Worm (Caenorhabditis elegans) whole organism, midembryonic: Measurements from ENCODE around the gene B0303.16.

Source experiments
- T22C8.4 ChIP-seq: fragments of 200-800 bp; sonication (Bioruptor generic); IDR thresholded peaks from 2 replicates; pipeline ENCODE4 v1.3.6; 2022; ENCODE audit warnings: missing genetic modification characterization, missing compliant biosample characterization
- cog-1 ChIP-seq: sonication (generic microtip); optimal IDR thresholded peaks from 2 replicates; lab custom pipeline; 2016; ENCODE audit warnings: missing genetic modification characterization, missing compliant biosample characterization
- flt-1 ChIP-seq: fragments of 200-800 bp; sonication (Bioruptor generic); IDR thresholded peaks from 2 replicates; pipeline ENCODE4 v1.3.6; 2022; ENCODE audit warnings: missing genetic modification characterization, missing compliant biosample characterization
- med-1 ChIP-seq: sonication (generic microtip); optimal IDR thresholded peaks from 2 replicates; lab custom pipeline; 2017; ENCODE audit warnings: missing genetic modification characterization, mild to moderate bottlenecking, missing compliant biosample characterization, antibody characterized with exemption, missing genetic modification reagents; ENCODE audit not compliant: insufficient read depth
- ref-1 ChIP-seq: fragments of 200-800 bp; sonication (Bioruptor generic); conservative IDR thresholded peaks from 2 replicates; pipeline ENCODE4 v1.3.6; 2022; ENCODE audit warnings: missing genetic modification reagents, missing genetic modification characterization, missing compliant biosample characterization
- tab-1 ChIP-seq: fragments of 200-800 bp; sonication (Bioruptor generic); IDR thresholded peaks from 2 replicates; pipeline ENCODE4 v1.3.6; 2022; ENCODE audit warnings: missing genetic modification characterization, missing compliant biosample characterization
- ztf-23 ChIP-seq: fragments of 200-800 bp; sonication (Bioruptor generic); IDR thresholded peaks from 2 replicates; pipeline ENCODE4 v1.3.6; 2022; ENCODE audit warnings: missing genetic modification reagents, missing genetic modification characterization, missing compliant biosample characterization

DNA sequence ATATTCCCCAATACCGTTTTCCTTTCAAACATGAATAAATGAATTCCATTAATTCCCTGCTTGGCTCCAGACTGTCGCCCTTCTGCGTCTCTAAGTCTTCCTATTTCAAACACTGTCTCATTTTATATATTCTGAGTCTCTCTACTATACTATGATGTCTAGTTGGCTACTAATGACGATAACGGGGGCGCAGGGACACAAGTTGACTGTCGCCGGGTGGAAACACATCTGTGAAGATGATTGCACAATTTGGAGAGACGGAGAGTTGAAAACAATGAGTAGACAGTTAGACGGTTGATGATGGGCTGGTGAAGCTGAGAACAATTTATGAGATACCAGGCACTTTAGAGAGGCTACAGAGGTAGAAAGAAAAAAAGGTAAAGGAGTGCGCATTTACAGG is 44.6 kb downstream of the B0303.16 start, which contains the start of gene sma-2:
- TF ChIP-seq flt-1 (GFP tag; lab: Robert Waterston, UW), result no peak
- TF ChIP-seq ztf-23 (GFP tag; lab: Robert Waterston, UW), result no peak
- TF ChIP-seq cog-1 (tag; lab: Kevin White, UChicago), result no peak
- TF ChIP-seq ref-1, result no peak
- no peak for TF ChIP-seq tab-1 (GFP tag; lab: Robert Waterston, UW)
- no peak for TF ChIP-seq med-1 (GFP tag; lab: Kevin White, UChicago)
- no peak for TF ChIP-seq T22C8.4 (GFP tag; lab: Robert Waterston, UW)
